Fruit fly (Drosophila melanogaster): ENCODE measurements around the gene SNF4Agamma.
A peak's percentile ranks its signal among the peaks of the same experiment; 100 is the strongest.

DNA sequence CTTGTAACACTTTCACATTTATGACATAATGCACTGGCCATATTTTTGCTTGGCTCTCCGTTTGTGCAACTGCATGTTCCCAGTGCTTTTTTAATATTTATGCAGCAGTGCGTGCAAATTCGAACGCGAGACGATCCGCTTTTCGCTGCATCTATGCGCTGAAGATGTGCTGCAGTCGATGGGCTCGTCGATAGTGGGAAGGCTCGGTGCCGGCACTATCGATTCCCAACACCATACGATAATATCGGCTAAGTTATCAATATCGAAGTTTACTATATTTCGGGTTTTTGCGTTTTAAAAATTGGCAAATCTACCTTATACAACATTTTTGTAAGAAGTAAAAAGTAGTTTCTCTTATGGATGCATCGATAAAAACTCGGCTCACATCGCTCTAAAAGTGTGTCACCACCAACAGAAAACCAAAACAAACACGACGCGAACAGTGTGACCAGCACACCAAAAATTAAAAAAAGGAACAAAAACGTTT, 42.9 kb upstream of the SNF4Agamma start, which contains the start of gene RhoGAP93B:
- peak; percentile 87 for TF ChIP-seq ara (GFP tag; IDR thresholded peaks at IDR 0.05)
- TF ChIP-seq Lim3 (GFP tag; IDR thresholded peaks at IDR 0.05), result peak; percentile 79
- TF ChIP-seq Hr51 (GFP tag; optimal IDR thresholded peaks at IDR 0.05), result peak; percentile 75 to 89
- no peak for TF ChIP-seq Kr (GFP tag; optimal IDR thresholded peaks at IDR 0.05)
- TF ChIP-seq CG4730 (GFP tag; IDR thresholded peaks at IDR 0.05), result peak; percentile 81
- peak; percentile 86 for TF ChIP-seq Abd-B (GFP tag; optimal IDR thresholded peaks at IDR 0.05)
- TF ChIP-seq crol (GFP tag; IDR thresholded peaks at IDR 0.05), result peak; percentile 39; the same call in 1 of the 2 replicates
- no peak for TF ChIP-seq z (GFP tag; IDR thresholded peaks at IDR 0.05)
- TF ChIP-seq CG11695 (GFP tag; IDR thresholded peaks at IDR 0.05), result peak; percentile 83
- no peak for TF ChIP-seq ash1 (GFP tag; optimal IDR thresholded peaks at IDR 0.05)
